Worm (Caenorhabditis elegans) whole organism, L2 larva: Measurements from ENCODE around the gene mab-5.

Source experiments
- sem-4 ChIP-seq: fragments of 150-350 bp; optimal IDR thresholded peaks from 2 replicates; lab custom pipeline; 2014; ENCODE audit warnings: missing biosample characterization, missing genetic modification reagents, missing genetic modification characterization
- ztf-11 ChIP-seq: sonication (generic microtip); optimal IDR thresholded peaks from 2 replicates; lab custom pipeline; 2017; ENCODE audit warnings: missing biosample characterization, missing genetic modification characterization

DNA sequence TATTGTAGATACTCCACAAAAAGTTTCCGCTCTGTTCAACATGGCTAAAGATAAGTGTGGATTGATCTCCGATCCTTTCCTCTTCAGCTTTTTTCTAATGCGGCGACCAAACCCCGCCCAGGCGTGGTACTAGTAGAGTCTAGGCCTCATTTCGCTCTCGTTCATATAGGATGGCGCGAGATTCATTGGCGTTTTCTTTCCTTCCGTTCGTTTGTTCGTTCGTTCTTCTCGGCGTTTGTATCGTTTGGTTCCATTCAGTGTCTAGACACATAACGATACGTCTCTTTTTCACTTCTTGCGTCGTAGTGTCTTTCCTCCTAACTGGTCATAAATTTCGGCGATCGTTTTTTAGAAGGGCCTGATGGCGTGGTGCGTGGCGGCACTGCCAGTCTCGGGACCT lies 54.2 kb downstream of the mab-5 start:
- no peak for TF ChIP-seq sem-4 (tag; lab: Kevin White, UChicago)
- no peak for TF ChIP-seq ztf-11
